Fruit fly (Drosophila melanogaster): ENCODE data around the gene CG11380.

Gene CG11380

dm6 chrX:1203477-1203876, 12.4 kb downstream of the CG11380 start, which contains the start of gene CG11381:
Gene CG11381 (plus strand): TSS chrX:1203777.
- TF ChIP-seq noc (tag; optimal IDR thresholded peaks at IDR 0.05), result no peak

- no peak for TF ChIP-seq noc (tag; optimal IDR thresholded peaks at IDR 0.05)
Measured at dm6 chrX:1206437-1206836, 15.3 kb downstream of the CG11380 start, which contains the start of gene CG14624. Gene CG14624 (plus strand): TSS chrX:1206737.

- TF ChIP-seq noc (tag; optimal IDR thresholded peaks at IDR 0.05), result no peak
Measured at dm6 chrX:1209251-1210020, 18.3 kb downstream of the CG11380 start, which contains the start of gene CG11382. Gene CG11382 (plus strand): TSS chrX:1209970.

dm6 chrX:1215000-1215399, 23.9 kb downstream of the CG11380 start, which contains the start of gene CG11398:
Gene CG11398 (minus strand): TSS chrX:1215156.
- TF ChIP-seq noc (tag; optimal IDR thresholded peaks at IDR 0.05), result no peak

dm6 chrX:1216681-1217080, 25.6 kb downstream of the CG11380 start:
- TF ChIP-seq noc (tag; optimal IDR thresholded peaks at IDR 0.05), result no peak

- TF ChIP-seq noc (tag; optimal IDR thresholded peaks at IDR 0.05), result no peak
Measured at dm6 chrX:1225859-1226258, 34.8 kb downstream of the CG11380 start.

- TF ChIP-seq noc (tag; optimal IDR thresholded peaks at IDR 0.05), result no peak
Measured at dm6 chrX:1229098-1229497, 38.0 kb downstream of the CG11380 start.

- no peak for TF ChIP-seq noc (tag; optimal IDR thresholded peaks at IDR 0.05)
Measured at dm6 chrX:1229567-1229966, 38.5 kb downstream of the CG11380 start.

- no peak for TF ChIP-seq noc (tag; optimal IDR thresholded peaks at IDR 0.05)
Measured at dm6 chrX:1231707-1232106, 40.6 kb downstream of the CG11380 start.

- TF ChIP-seq noc (tag; optimal IDR thresholded peaks at IDR 0.05), result no peak
Measured at dm6 chrX:1232533-1233212, 41.6 kb downstream of the CG11380 start.

dm6 chrX:1233989-1234388, 42.9 kb downstream of the CG11380 start:
- no peak for TF ChIP-seq noc (tag; optimal IDR thresholded peaks at IDR 0.05)

dm6 chrX:1234817-1235617, 43.9 kb downstream of the CG11380 start:
- TF ChIP-seq noc (tag; optimal IDR thresholded peaks at IDR 0.05), result peak; percentile 82

- no peak for TF ChIP-seq noc (tag; optimal IDR thresholded peaks at IDR 0.05)
Measured at dm6 chrX:1235618-1236006, 44.5 kb downstream of the CG11380 start.

- no peak for TF ChIP-seq noc (tag; optimal IDR thresholded peaks at IDR 0.05)
Measured at dm6 chrX:1236475-1236874, 45.4 kb downstream of the CG11380 start, which contains the start of gene CG3638. Gene CG3638 (minus strand): TSS chrX:1236684.

dm6 chrX:1239832-1240231, 48.7 kb downstream of the CG11380 start, which contains the start of gene CG11403:
Gene CG11403 (minus strand): TSS chrX:1239884.
- peak; percentile 24 for TF ChIP-seq noc (tag; optimal IDR thresholded peaks at IDR 0.05)

- no peak for TF ChIP-seq noc (tag; optimal IDR thresholded peaks at IDR 0.05)
Measured at dm6 chrX:1242049-1242448, 50.9 kb downstream of the CG11380 start.
